Fruit fly (Drosophila melanogaster) whole organism, embryonic: ENCODE results near the gene CG14309.

Experiments used
- ATbp ChIP-seq: fragments of 200-800 bp; sonication (Bioruptor generic); optimal IDR thresholded peaks from 2 replicates; lab custom pipeline; 2017; ENCODE audit warnings: missing biosample characterization, mild to moderate bottlenecking, missing genetic modification characterization, missing genetic modification reagents
- CG10321 ChIP-seq: fragments of 200-800 bp; sonication (Bioruptor generic); IDR thresholded peaks from 2 replicates; pipeline ENCODE4 v1.3.6; 2022; ENCODE audit warnings: missing biosample characterization, missing genetic modification characterization
- CG10959 ChIP-seq: fragments of 200-800 bp; sonication (Bioruptor generic); IDR thresholded peaks from 2 replicates; pipeline ENCODE4 v1.3.6; 2022; ENCODE audit warnings: missing biosample characterization, missing genetic modification characterization
- CG11085 ChIP-seq: fragments of 200-800 bp; sonication (Bioruptor generic); IDR thresholded peaks from 2 replicates; pipeline ENCODE4 v1.3.6; 2022; ENCODE audit warnings: missing biosample characterization, missing genetic modification characterization
- CG12219 ChIP-seq: fragments of 200-800 bp; sonication (Bioruptor generic); optimal IDR thresholded peaks from 3 replicates; lab custom pipeline; 2018; ENCODE audit warnings: missing biosample characterization, mild to moderate bottlenecking, missing genetic modification characterization
- CG13775 ChIP-seq: fragments of 200-800 bp; sonication (Bioruptor generic); optimal IDR thresholded peaks from 3 replicates; lab custom pipeline; 2017; ENCODE audit warnings: missing biosample characterization, mild to moderate bottlenecking, missing genetic modification characterization
- CG14050 ChIP-seq: fragments of 200-800 bp; sonication (Bioruptor generic); IDR thresholded peaks from 3 replicates; pipeline ENCODE4 v1.3.6; 2022; ENCODE audit warnings: missing biosample characterization, missing genetic modification characterization
- CG14667 ChIP-seq: fragments of 200-800 bp; sonication (Bioruptor generic); IDR thresholded peaks from 2 replicates; pipeline ENCODE4 v1.3.6; 2022; ENCODE audit warnings: missing biosample characterization, missing genetic modification characterization
- CG14710 ChIP-seq: fragments of 200-800 bp; sonication (Bioruptor generic); optimal IDR thresholded peaks from 3 replicates; lab custom pipeline; 2019; ENCODE audit warnings: missing biosample characterization, mild to moderate bottlenecking, missing genetic modification characterization, moderate library complexity
- CG16779 ChIP-seq: fragments of 200-800 bp; sonication (Bioruptor generic); IDR thresholded peaks from 2 replicates; pipeline ENCODE4 v1.3.6; 2022; ENCODE audit warnings: missing biosample characterization, missing genetic modification characterization
- CG17829 ChIP-seq: fragments of 200-800 bp; optimal IDR thresholded peaks from 2 replicates; lab custom pipeline; 2019; ENCODE audit warnings: missing biosample characterization, mild to moderate bottlenecking, missing genetic modification characterization, moderate library complexity
- CG17912 ChIP-seq: fragments of 200-800 bp; sonication (Bioruptor generic); optimal IDR thresholded peaks from 2 replicates; lab custom pipeline; 2018; ENCODE audit warnings: missing biosample characterization, mild to moderate bottlenecking, missing genetic modification characterization
- CG18262 ChIP-seq: fragments of 200-800 bp; optimal IDR thresholded peaks from 3 replicates; lab custom pipeline; 2019; ENCODE audit warnings: missing biosample characterization, mild to moderate bottlenecking, missing genetic modification characterization, moderate library complexity
- CG2889 ChIP-seq: fragments of 200-800 bp; sonication (Bioruptor generic); IDR thresholded peaks from 3 replicates; pipeline ENCODE4 v1.3.6; 2022; ENCODE audit warnings: missing biosample characterization, missing genetic modification characterization
- CG32767 ChIP-seq: fragments of 200-800 bp; sonication (Bioruptor generic); IDR thresholded peaks from 2 replicates; pipeline ENCODE4 v1.3.6; 2022; ENCODE audit warnings: missing biosample characterization, missing genetic modification characterization
- CG5245 ChIP-seq: fragments of 200-800 bp; sonication (Bioruptor generic); optimal IDR thresholded peaks from 3 replicates; lab custom pipeline; 2016; ENCODE audit warnings: missing biosample characterization, missing genetic modification characterization
- CG5953 ChIP-seq: fragments of 200-800 bp; sonication (Bioruptor generic); IDR thresholded peaks from 2 replicates; pipeline ENCODE4 v1.3.6; 2022; ENCODE audit warnings: missing biosample characterization, missing genetic modification characterization
- CG6175 ChIP-seq: fragments of 200-800 bp; sonication (Bioruptor generic); IDR thresholded peaks from 3 replicates; pipeline ENCODE4 v1.3.6; 2022; ENCODE audit warnings: missing biosample characterization, missing genetic modification characterization
- CG6272 ChIP-seq: fragments of 200-800 bp; sonication (Bioruptor generic); IDR thresholded peaks from 2 replicates; pipeline ENCODE4 v1.3.6; 2022; ENCODE audit warnings: missing biosample characterization, missing genetic modification characterization
- CG6813 ChIP-seq: fragments of 200-800 bp; sonication (Bioruptor generic); optimal IDR thresholded peaks from 2 replicates; lab custom pipeline; 2017; ENCODE audit warnings: missing biosample characterization, missing genetic modification characterization, mild to moderate bottlenecking, moderate library complexity, missing genetic modification reagents
- CG7556 ChIP-seq: fragments of 200-800 bp; sonication (Bioruptor generic); optimal IDR thresholded peaks from 2 replicates; lab custom pipeline; 2017; ENCODE audit warnings: missing biosample characterization, mild to moderate bottlenecking, missing genetic modification characterization
- CG7839 ChIP-seq: fragments of 200-800 bp; sonication (Bioruptor generic); optimal IDR thresholded peaks from 3 replicates; lab custom pipeline; 2018; ENCODE audit warnings: missing biosample characterization, mild to moderate bottlenecking, missing genetic modification characterization, moderate library complexity
- Dip3 ChIP-seq: fragments of 200-800 bp; sonication (Bioruptor generic); optimal IDR thresholded peaks from 3 replicates; lab custom pipeline; 2016; ENCODE audit warnings: missing biosample characterization, missing genetic modification characterization
- E2f1 ChIP-seq: fragments of 200-800 bp; sonication (Bioruptor generic); IDR thresholded peaks from 2 replicates; pipeline ENCODE4 v1.3.6; 2022; ENCODE audit warnings: missing biosample characterization, missing genetic modification characterization
- HLHmδ ChIP-seq: fragments of 200-800 bp; sonication (Bioruptor generic); optimal IDR thresholded peaks from 2 replicates; lab custom pipeline; 2018; ENCODE audit warnings: missing biosample characterization, mild to moderate bottlenecking, missing genetic modification characterization, moderate library complexity
- Hey ChIP-seq: fragments of 200-800 bp; sonication (Bioruptor generic); optimal IDR thresholded peaks from 3 replicates; lab custom pipeline; 2018; ENCODE audit warnings: missing biosample characterization, mild to moderate bottlenecking, missing genetic modification characterization
- HmgD ChIP-seq: fragments of 200-800 bp; sonication (Bioruptor generic); optimal IDR thresholded peaks from 3 replicates; lab custom pipeline; 2016; ENCODE audit warnings: missing biosample characterization, missing genetic modification characterization
- HmgZ ChIP-seq: fragments of 200-800 bp; sonication (Bioruptor generic); optimal IDR thresholded peaks from 2 replicates; lab custom pipeline; 2018; ENCODE audit warnings: missing biosample characterization, mild to moderate bottlenecking, missing genetic modification characterization
- Lhr ChIP-seq: fragments of 200-800 bp; sonication (Bioruptor generic); optimal IDR thresholded peaks from 3 replicates; lab custom pipeline; 2017; ENCODE audit warnings: mild to moderate bottlenecking, missing biosample characterization, missing genetic modification reagents, missing genetic modification characterization
- Sry-β ChIP-seq: fragments of 200-800 bp; sonication (Bioruptor generic); optimal IDR thresholded peaks from 2 replicates; lab custom pipeline; 2018; ENCODE audit warnings: missing biosample characterization, mild to moderate bottlenecking, missing genetic modification characterization, moderate library complexity
- az2 ChIP-seq: fragments of 200-800 bp; sonication (Bioruptor generic); optimal IDR thresholded peaks from 3 replicates; lab custom pipeline; 2016; ENCODE audit warnings: missing biosample characterization, missing genetic modification characterization
- cg ChIP-seq: fragments of 200-800 bp; sonication (Bioruptor generic); optimal IDR thresholded peaks from 3 replicates; lab custom pipeline; 2019; ENCODE audit warnings: missing biosample characterization, mild to moderate bottlenecking, missing genetic modification characterization, moderate library complexity
- chm ChIP-seq: fragments of 200-800 bp; sonication (Bioruptor generic); IDR thresholded peaks from 2 replicates; pipeline ENCODE4 v1.3.6; 2022; ENCODE audit warnings: missing biosample characterization, missing genetic modification characterization
- dan ChIP-seq: fragments of 200-800 bp; sonication (Bioruptor generic); IDR thresholded peaks from 2 replicates; pipeline ENCODE4 v1.3.6; 2022; ENCODE audit warnings: missing biosample characterization, missing genetic modification characterization
- dpn ChIP-seq, 2 experiments: fragments of 200-800 bp; sonication (Bioruptor generic); optimal IDR thresholded peaks; 3 replicates each; lab custom pipeline; 2016; ENCODE audit warnings: missing biosample characterization in 2 of 2, missing genetic modification characterization in 2 of 2
- fd3F ChIP-seq: fragments of 200-800 bp; sonication (Bioruptor generic); optimal IDR thresholded peaks from 2 replicates; lab custom pipeline; 2018; ENCODE audit warnings: missing biosample characterization, mild to moderate bottlenecking, missing genetic modification characterization, moderate library complexity
- gro ChIP-seq: fragments of 200-800 bp; sonication (Bioruptor generic); optimal IDR thresholded peaks from 2 replicates; lab custom pipeline; 2016; ENCODE audit warnings: missing biosample characterization, missing genetic modification characterization
- h ChIP-seq: fragments of >200 bp; optimal IDR thresholded peaks from 2 replicates; lab custom pipeline; 2017
- jigr1 ChIP-seq: fragments of 200-800 bp; sonication (Bioruptor generic); IDR thresholded peaks from 3 replicates; pipeline ENCODE4 v1.3.6; 2022; ENCODE audit warnings: missing biosample characterization, missing genetic modification characterization
- kah ChIP-seq: fragments of 200-800 bp; sonication (Bioruptor generic); optimal IDR thresholded peaks from 2 replicates; lab custom pipeline; 2018; ENCODE audit warnings: missing biosample characterization, mild to moderate bottlenecking, missing genetic modification characterization
- nerfin-1 ChIP-seq: fragments of 200-800 bp; sonication (Bioruptor generic); optimal IDR thresholded peaks from 3 replicates; lab custom pipeline; 2019; ENCODE audit warnings: missing biosample characterization, mild to moderate bottlenecking, missing genetic modification characterization, moderate library complexity
- nerfin-2 ChIP-seq: fragments of 200-800 bp; sonication (Bioruptor generic); IDR thresholded peaks from 2 replicates; pipeline ENCODE4 v1.3.6; 2022; ENCODE audit warnings: missing biosample characterization, missing genetic modification characterization; ENCODE audit not compliant: partially characterized antibody
- nom ChIP-seq: fragments of 200-800 bp; sonication (Bioruptor generic); optimal IDR thresholded peaks from 2 replicates; lab custom pipeline; 2017; ENCODE audit warnings: missing biosample characterization, missing genetic modification characterization, mild to moderate bottlenecking, moderate library complexity, missing genetic modification reagents
- p53 ChIP-seq: fragments of 200-800 bp; sonication (Bioruptor generic); optimal IDR thresholded peaks from 2 replicates; lab custom pipeline; 2016; ENCODE audit warnings: missing biosample characterization, missing genetic modification characterization
- pita ChIP-seq: fragments of 200-800 bp; sonication (Bioruptor generic); optimal IDR thresholded peaks from 2 replicates; lab custom pipeline; 2017; ENCODE audit warnings: missing biosample characterization, mild to moderate bottlenecking, missing genetic modification characterization
- prd ChIP-seq, 3 experiments: fragments of >200 bp in 2 of 3; fragments of 200-800 bp in 1 of 3; sonication (Bioruptor generic) in 1 of 3; optimal IDR thresholded peaks in 2 of 3; IDR thresholded peaks in 1 of 3; 2 replicates in 2 of 3; 3 replicates in 1 of 3; pipeline versions ENCODE4 v1.3.6 to Lab custom; 2017 to 2022; ENCODE audit warnings: missing biosample characterization in 1 of 3, missing genetic modification characterization in 1 of 3
- sd ChIP-seq: fragments of 200-800 bp; sonication (Bioruptor generic); optimal IDR thresholded peaks from 3 replicates; lab custom pipeline; 2018; ENCODE audit warnings: missing biosample characterization, mild to moderate bottlenecking, missing genetic modification characterization, moderate library complexity
- slp2 ChIP-seq: fragments of 200-800 bp; sonication (Bioruptor generic); optimal IDR thresholded peaks from 2 replicates; lab custom pipeline; 2016; ENCODE audit warnings: missing biosample characterization, missing genetic modification characterization
- ttk ChIP-seq: fragments of 200-800 bp; sonication (Bioruptor generic); IDR thresholded peaks from 2 replicates; pipeline ENCODE4 v2.1.2; 2022; ENCODE audit warnings: missing biosample characterization, missing genetic modification characterization

Gene CG14309

dm6 chr3R:18404713-18405112, 19.8 kb upstream of the CG14309 start, which contains the start of gene CG7685 (continued):
- TF ChIP-seq CG7556 (GFP tag; lab: Kevin White, UChicago) (peak; percentile 61), sd (tag; lab: Kevin White, UChicago) (peak; percentile 49), h (lab: Kevin White, UChicago) (no peak), CG18262 (tag; lab: Kevin White, UChicago) (peak; percentile 48), nom (GFP tag; lab: Kevin White, UChicago) (peak; percentile 69), HLHmδ (GFP tag; lab: Kevin White, UChicago) (no peak), CG6175 (GFP tag; lab: Robert Waterston, UW) (no peak), ttk (GFP tag; lab: Robert Waterston, UW) (0 out of 2 replicates have a peak, but pooled peaks have one; percentile 22), dpn (GFP tag; optimal IDR thresholded peaks at IDR 0.05; lab: Kevin White, UChicago) (peak; percentile 65 to 66), CG14667 (GFP tag; lab: Robert Waterston, UW) (no peak), CG10321 (GFP tag; lab: Robert Waterston, UW) (no peak), HmgD (GFP tag; lab: Kevin White, UChicago) (peak; percentile 56), CG6272 (GFP tag; lab: Robert Waterston, UW) (no peak), gro (GFP tag; lab: Kevin White, UChicago) (peak; percentile 85), slp2 (peak; percentile 14), CG7839 (peak; percentile 62), jigr1 (GFP tag; lab: Robert Waterston, UW) (no peak), CG10959 (GFP tag; lab: Robert Waterston, UW) (no peak), Sry-β (GFP tag; lab: Kevin White, UChicago) (no peak), CG17912 (GFP tag; lab: Kevin White, UChicago) (peak; percentile 8), E2f1 (GFP tag; lab: Robert Waterston, UW) (0 out of 2 replicates have a peak, but pooled peaks have one; percentile 14), az2 (GFP tag; lab: Kevin White, UChicago) (peak; percentile 66), Dip3 (peak; percentile 49), CG13775 (GFP tag; lab: Kevin White, UChicago) (peak; percentile 53), CG6813 (no peak), fd3F (GFP tag; lab: Kevin White, UChicago) (peak; percentile 65), dan (no peak), Lhr (peak; percentile 19), CG17829 (tag; lab: Kevin White, UChicago) (peak; percentile 59)

dm6 chr3R:18402549-18403429, 17.9 kb upstream of the CG14309 start, which contains the start of the genes Wdr37 and koko:
Wdr37 (minus strand) TSS chr3R:18402716.
koko (plus strand) TSS chr3R:18403026.
- TF ChIP-seq CG16779 (GFP tag; lab: Robert Waterston, UW) (no peak), nerfin-2 (0 out of 2 replicates have a peak, but pooled peaks have one; percentile 35), cg (no peak), HmgZ (tag; lab: Kevin White, UChicago) (peak; percentile 96), CG5245 (GFP tag; lab: Kevin White, UChicago) (peak; percentile 82), CG32767 (GFP tag; lab: Robert Waterston, UW) (peak; percentile 99), kah (GFP tag; lab: Kevin White, UChicago) (peak; percentile 88), chm (peak; percentile 92), prd (optimal IDR thresholded peaks at IDR 0.05; lab: Kevin White, UChicago) (no peak), prd (GFP tag; IDR thresholded peaks at IDR 0.05; lab: Robert Waterston, UW) (peak; percentile 99), CG14050 (peak; percentile 95), ATbp (peak; percentile 89), nerfin-1 (tag; lab: Kevin White, UChicago) (peak; percentile 95), pita (no peak), CG2889 (peak; percentile 95), Hey (tag; lab: Kevin White, UChicago) (peak; percentile 22), CG14710 (tag; lab: Kevin White, UChicago) (peak; percentile 98), CG11085 (GFP tag; lab: Robert Waterston, UW) (peak; percentile 98), CG5953 (GFP tag; lab: Robert Waterston, UW) (peak; percentile 88), CG12219 (peak; percentile 79), p53 (peak; percentile 46)
